Worm (Caenorhabditis elegans): Measurements from ENCODE around the gene W02A2.8.

The W02A2.8 gene

DNA sequence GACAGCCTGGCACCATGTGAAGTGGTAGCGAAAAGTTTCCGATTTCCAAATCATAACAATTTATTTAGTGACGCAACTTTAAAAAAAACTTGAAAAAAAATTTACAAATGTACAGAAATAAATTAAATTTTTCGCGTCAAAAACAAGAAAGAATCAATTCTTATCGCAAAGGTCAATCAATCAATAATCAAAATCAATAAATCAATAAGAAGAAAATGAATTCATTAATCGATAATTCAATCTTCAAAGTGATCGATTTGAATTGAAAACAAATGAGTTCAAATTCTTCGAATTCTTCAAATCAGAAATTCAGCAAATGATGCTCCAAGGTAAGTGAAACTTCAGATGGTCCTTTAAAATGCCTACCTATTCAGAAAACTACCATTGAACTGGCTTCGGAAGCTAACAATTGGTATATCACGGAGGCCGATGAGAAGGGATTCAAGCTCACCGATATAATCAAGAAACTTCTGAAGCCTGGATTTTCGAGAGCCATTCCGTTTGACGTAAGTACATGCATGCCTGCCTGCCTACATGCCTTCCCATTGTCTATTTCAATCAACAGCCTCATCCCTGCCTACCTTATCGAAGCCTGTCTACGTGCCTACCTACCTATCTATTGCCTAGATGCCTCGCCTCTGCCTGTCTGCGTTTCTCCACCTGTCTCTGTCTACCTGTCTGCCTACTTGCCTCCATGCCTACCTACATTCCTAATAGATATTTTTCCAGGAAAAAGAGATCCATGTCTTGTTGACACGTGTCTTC, 38.3 kb downstream of the W02A2.8 start:
- TF ChIP-seq ztf-11 (tag; optimal IDR thresholded peaks at IDR 0.05) (no peak), zip-8 (tag; optimal IDR thresholded peaks at IDR 0.05) (no peak), blmp-1 (tag; optimal IDR thresholded peaks at IDR 0.05) (no peak), mab-5 (tag; optimal IDR thresholded peaks at IDR 0.05) (no peak), lin-13 (tag; optimal IDR thresholded peaks at IDR 0.05) (no peak), snpc-4 (tag; optimal IDR thresholded peaks at IDR 0.05) (no peak), sem-2 (GFP tag; optimal IDR thresholded peaks at IDR 0.05) (no peak), lin-32 (GFP tag; optimal IDR thresholded peaks at IDR 0.05) (no peak), unc-120 (tag; optimal IDR thresholded peaks at IDR 0.05; ENCODE audit: poor library complexity, severe bottlenecking) (no peak), cnd-1 (tag; optimal IDR thresholded peaks at IDR 0.05) (no peak), bed-3 (GFP tag; optimal IDR thresholded peaks at IDR 0.05) (no peak), drap-1 (GFP tag; optimal IDR thresholded peaks at IDR 0.05) (no peak), M03D4.4 (tag; optimal IDR thresholded peaks at IDR 0.05) (no peak), ceh-83 (GFP tag; optimal IDR thresholded peaks at IDR 0.05) (no peak), elt-3 (tag; optimal IDR thresholded peaks at IDR 0.05) (no peak), ces-1 (GFP tag; optimal IDR thresholded peaks at IDR 0.05) (no peak)

DNA sequence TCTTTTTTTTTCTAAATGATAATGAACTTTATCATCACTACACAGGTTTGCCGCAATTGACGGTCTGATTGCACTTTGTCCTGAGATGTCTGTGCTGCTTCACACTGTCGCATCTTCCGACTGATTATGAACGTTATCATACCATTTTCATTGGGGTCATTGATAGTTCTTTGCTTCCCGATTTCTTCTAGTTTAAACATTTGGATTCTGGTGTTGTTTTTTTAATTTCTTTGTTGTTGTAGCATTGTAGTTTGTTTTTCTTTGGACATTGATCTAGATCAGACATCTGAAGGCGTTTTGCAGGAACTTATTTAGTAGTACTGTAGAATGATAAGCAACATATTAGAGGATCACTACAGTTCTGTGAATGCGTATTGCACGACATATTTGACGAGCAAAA, 39.6 kb downstream of the W02A2.8 start:
- TF ChIP-seq sptf-1 (tag; optimal IDR thresholded peaks at IDR 0.05) (no peak), elt-1 (tag; optimal IDR thresholded peaks at IDR 0.05; ENCODE audit: borderline replicate concordance, insufficient read depth) (no peak), ceh-83 (GFP tag; optimal IDR thresholded peaks at IDR 0.05) (no peak), elt-3 (tag; optimal IDR thresholded peaks at IDR 0.05) (no peak), bed-3 (GFP tag; optimal IDR thresholded peaks at IDR 0.05) (no peak), blmp-1 (tag; optimal IDR thresholded peaks at IDR 0.05) (no peak), ham-2 (GFP tag; optimal IDR thresholded peaks at IDR 0.05) (no peak), nhr-12 (tag; optimal IDR thresholded peaks at IDR 0.05) (no peak), zip-8 (tag; optimal IDR thresholded peaks at IDR 0.05) (no peak), nhr-76 (tag; optimal IDR thresholded peaks at IDR 0.05) (no peak), mab-5 (tag; optimal IDR thresholded peaks at IDR 0.05) (no peak), drap-1 (GFP tag; optimal IDR thresholded peaks at IDR 0.05) (no peak)

DNA sequence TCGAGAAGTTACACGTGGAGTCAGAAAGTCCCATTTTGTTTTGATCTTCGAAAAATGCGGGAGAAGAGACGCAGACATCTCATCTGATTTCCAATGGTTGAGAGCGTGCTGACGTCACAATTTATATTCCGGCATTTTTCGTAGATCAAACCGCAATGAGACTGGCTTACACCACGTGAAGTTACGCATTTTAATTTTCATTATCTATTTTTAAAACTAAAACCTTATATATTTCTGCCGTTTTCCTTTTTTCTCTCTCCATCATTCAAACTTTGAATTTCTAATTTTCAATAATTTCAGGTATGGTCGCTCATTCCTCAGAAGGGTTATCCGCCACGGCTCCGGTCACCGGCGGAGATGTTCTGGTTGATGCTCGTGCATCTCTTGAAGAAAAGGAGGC, 43.0 kb downstream of the W02A2.8 start, which contains the start of gene fat-1:
Gene fat-1, plus strand, starts transcription at position 301 of the 400 bp plus-strand sequence.
- TF ChIP-seq unc-62 (GFP tag; optimal IDR thresholded peaks at IDR 0.05) (no peak), ham-2 (GFP tag; optimal IDR thresholded peaks at IDR 0.05) (no peak), ceh-83 (GFP tag; optimal IDR thresholded peaks at IDR 0.05) (no peak), pha-4 (tag; optimal IDR thresholded peaks at IDR 0.05) (no peak), lin-32 (GFP tag; optimal IDR thresholded peaks at IDR 0.05) (no peak), zip-8 (tag; optimal IDR thresholded peaks at IDR 0.05) (no peak), nhr-237 (tag; optimal IDR thresholded peaks at IDR 0.05) (no peak), sem-2 (GFP tag; optimal IDR thresholded peaks at IDR 0.05) (no peak), snpc-4 (tag; optimal IDR thresholded peaks at IDR 0.05) (no peak), lin-13 (tag; optimal IDR thresholded peaks at IDR 0.05) (no peak), bed-3 (GFP tag; optimal IDR thresholded peaks at IDR 0.05) (no peak), elt-1 (tag; optimal IDR thresholded peaks at IDR 0.05; ENCODE audit: borderline replicate concordance, insufficient read depth) (no peak), unc-39 (tag; optimal IDR thresholded peaks at IDR 0.05) (no peak), hlh-1 (tag; optimal IDR thresholded peaks at IDR 0.05) (no peak), lsy-2 (tag; optimal IDR thresholded peaks at IDR 0.05) (no peak), unc-120 (tag; optimal IDR thresholded peaks at IDR 0.05; ENCODE audit: poor library complexity, severe bottlenecking) (no peak), flh-1 (GFP tag; optimal IDR thresholded peaks at IDR 0.05) (no peak), tbx-8 (GFP tag; optimal IDR thresholded peaks at IDR 0.05) (no peak), nhr-2 (tag; optimal IDR thresholded peaks at IDR 0.05) (no peak), mab-5 (tag; optimal IDR thresholded peaks at IDR 0.05) (no peak)

ce11 chrIV:13314181-13314580, 44.2 kb downstream of the W02A2.8 start:
- no peak for TF ChIP-seq elt-1 (tag; optimal IDR thresholded peaks at IDR 0.05; ENCODE audit: borderline replicate concordance, insufficient read depth)
- no peak for TF ChIP-seq ceh-43 (GFP tag; optimal IDR thresholded peaks at IDR 0.05)
- TF ChIP-seq unc-62 (GFP tag; optimal IDR thresholded peaks at IDR 0.05), result no peak
- TF ChIP-seq mls-2 (tag; optimal IDR thresholded peaks at IDR 0.05), result no peak

Measured in whole organism, mixed stage, embryonic.